Worm (Caenorhabditis elegans): ENCODE results near the gene wnk-1.

The wnk-1 gene

DNA sequence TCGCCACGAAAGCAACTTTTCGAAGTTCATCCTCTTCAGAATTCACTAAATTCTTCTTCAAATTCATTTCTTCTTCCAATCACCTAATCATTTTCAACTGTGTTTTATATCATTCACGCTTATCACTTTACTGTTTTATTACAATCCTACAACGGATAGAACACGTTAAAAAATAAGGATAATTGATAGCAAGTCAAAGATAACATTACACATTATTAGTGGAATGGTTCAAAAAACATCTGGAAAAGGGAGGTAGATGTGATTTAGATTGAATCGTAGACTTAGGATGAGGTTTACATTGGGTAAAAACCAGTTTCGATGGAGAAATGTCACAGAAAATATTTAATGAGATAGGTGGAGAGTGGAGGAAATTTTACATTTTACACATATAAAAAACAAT is 61.8 kb downstream of the wnk-1 start, which contains the start of gene col-120:
TSS of gene col-120 (minus strand) at position 101 of the 400 bp plus-strand sequence.
- TF ChIP-seq tbx-11 (GFP tag; IDR thresholded peaks at IDR 0.05) (no peak), scrt-1 (GFP tag; IDR thresholded peaks at IDR 0.05) (no peak), aly-1 (tag; optimal IDR thresholded peaks at IDR 0.05) (no peak), ama-1 (optimal IDR thresholded peaks at IDR 0.05) (no peak)

All from whole organism, early embryonic.